Worm (Caenorhabditis elegans) whole organism, L4 larva: ENCODE measurements around the gene sna-1.

ENCODE experiments used
- F49E8.2 ChIP-seq: sonication (generic microtip); optimal IDR thresholded peaks from 2 replicates; lab custom pipeline; 2016; ENCODE audit warnings: missing compliant biosample characterization, mild to moderate bottlenecking, missing genetic modification characterization, borderline replicate concordance
- Y48G9A.11 ChIP-seq: fragments of 200-800 bp; sonication (Bioruptor generic); IDR thresholded peaks from 2 replicates; pipeline ENCODE4 v1.3.6; 2022; ENCODE audit warnings: missing genetic modification reagents, missing genetic modification characterization, missing compliant biosample characterization
- Y75B8A.6 ChIP-seq: fragments of 200-800 bp; sonication (Bioruptor generic); IDR thresholded peaks from 2 replicates; pipeline ENCODE4 v1.3.6; 2022; ENCODE audit warnings: missing genetic modification reagents, missing genetic modification characterization, missing compliant biosample characterization
- cey-2 ChIP-seq: sonication (generic microtip); optimal IDR thresholded peaks from 3 replicates; lab custom pipeline; 2017; ENCODE audit warnings: missing genetic modification characterization, mild to moderate bottlenecking, missing compliant biosample characterization, antibody characterized with exemption, borderline replicate concordance; ENCODE audit not compliant: insufficient read depth
- egl-27 ChIP-seq: sonication (generic microtip); optimal IDR thresholded peaks from 3 replicates; lab custom pipeline; 2017; ENCODE audit warnings: missing biosample characterization, missing genetic modification reagents, missing genetic modification characterization
- jun-1 ChIP-seq: fragments of 150-350 bp; optimal IDR thresholded peaks from 2 replicates; lab custom pipeline; 2014; ENCODE audit warnings: missing biosample characterization, missing genetic modification reagents, missing genetic modification characterization
- lin-1 ChIP-seq: fragments of 200-800 bp; sonication (Bioruptor generic); IDR thresholded peaks from 2 replicates; pipeline ENCODE4 v1.3.6; 2022; ENCODE audit warnings: missing genetic modification reagents, missing genetic modification characterization, missing compliant biosample characterization
- lir-3 ChIP-seq: sonication (generic microtip); optimal IDR thresholded peaks from 2 replicates; lab custom pipeline; 2016; ENCODE audit warnings: mild to moderate bottlenecking, missing genetic modification characterization, missing compliant biosample characterization
- madf-5 ChIP-seq, 2 experiments: fragments of 200-800 bp; sonication (Bioruptor generic); IDR thresholded peaks; 2 replicates each; pipeline ENCODE4 v1.3.6; 2022; ENCODE audit warnings: missing compliant biosample characterization in 2 of 2, missing genetic modification characterization in 2 of 2
- mxl-3 ChIP-seq: fragments of 200-800 bp; sonication (Bioruptor generic); optimal IDR thresholded peaks from 2 replicates; lab custom pipeline; 2018; ENCODE audit warnings: mild to moderate bottlenecking, missing genetic modification characterization, missing compliant biosample characterization
- nhr-10 ChIP-seq: fragments of 150-350 bp; optimal IDR thresholded peaks from 2 replicates; lab custom pipeline; 2014; ENCODE audit warnings: missing biosample characterization, missing genetic modification characterization
- nhr-237 ChIP-seq: sonication (generic microtip); optimal IDR thresholded peaks from 2 replicates; lab custom pipeline; 2017; ENCODE audit warnings: missing biosample characterization, missing genetic modification characterization
- nhr-28 ChIP-seq: fragments of 150-350 bp; optimal IDR thresholded peaks from 2 replicates; lab custom pipeline; 2014; ENCODE audit warnings: missing biosample characterization, missing genetic modification characterization

ce11 chrV:6736108-6736507 lies 25.6 kb upstream of the sna-1 start:
- no peak for TF ChIP-seq egl-27 (tag; lab: Kevin White, UChicago)
- no peak for TF ChIP-seq Y75B8A.6 (GFP tag; lab: Robert Waterston, UW)
- no peak for TF ChIP-seq nhr-237 (tag; lab: Kevin White, UChicago)
- TF ChIP-seq Y48G9A.11 (GFP tag; lab: Robert Waterston, UW), result no peak
- TF ChIP-seq nhr-10, result no peak
- no peak for TF ChIP-seq lir-3 (tag; lab: Kevin White, UChicago)
- no peak for TF ChIP-seq jun-1
- TF ChIP-seq cey-2 (tag; lab: Kevin White, UChicago), result no peak
- no peak for TF ChIP-seq F49E8.2 (tag; lab: Kevin White, UChicago)
- TF ChIP-seq nhr-28, result no peak
- TF ChIP-seq madf-5 (GFP tag; IDR thresholded peaks at IDR 0.05; lab: Robert Waterston, UW), result no peak
- no peak for TF ChIP-seq mxl-3 (GFP tag; lab: Kevin White, UChicago)
- no peak for TF ChIP-seq lin-1
